Fruit fly (Drosophila melanogaster) whole organism, embryonic: ENCODE results near the gene CG4593.

Experiments used
- Awh ChIP-seq: fragments of 200-800 bp; sonication (Bioruptor generic); IDR thresholded peaks from 2 replicates; pipeline ENCODE4, ENCODE4 v1.3.6; 2022; ENCODE audit warnings: missing biosample characterization, missing genetic modification characterization
- BEAF-32 ChIP-seq: fragments of 200-800 bp; sonication (Bioruptor generic); optimal IDR thresholded peaks from 3 replicates; lab custom pipeline; 2017; ENCODE audit warnings: missing biosample characterization, missing genetic modification characterization, mild to moderate bottlenecking, moderate library complexity, missing genetic modification reagents
- BtbVII ChIP-seq: fragments of 200-800 bp; sonication (Bioruptor generic); optimal IDR thresholded peaks from 3 replicates; lab custom pipeline; 2017; ENCODE audit warnings: missing biosample characterization, mild to moderate bottlenecking, missing genetic modification characterization
- CG10274 ChIP-seq: fragments of 200-800 bp; sonication (Bioruptor generic); optimal IDR thresholded peaks from 3 replicates; lab custom pipeline; 2017; ENCODE audit warnings: missing biosample characterization, mild to moderate bottlenecking, missing genetic modification characterization
- CG11247 ChIP-seq: fragments of 200-800 bp; sonication (Bioruptor generic); IDR thresholded peaks from 2 replicates; pipeline ENCODE4 v1.3.6; 2022; ENCODE audit warnings: missing biosample characterization, missing genetic modification characterization
- CG11504 ChIP-seq: fragments of 200-800 bp; sonication (Bioruptor generic); optimal IDR thresholded peaks from 3 replicates; lab custom pipeline; 2019; ENCODE audit warnings: missing biosample characterization, mild to moderate bottlenecking, missing genetic modification characterization, moderate library complexity
- CG12659 ChIP-seq: fragments of 200-800 bp; sonication (Bioruptor generic); optimal IDR thresholded peaks from 3 replicates; lab custom pipeline; 2017; ENCODE audit warnings: mild to moderate bottlenecking, missing biosample characterization, missing genetic modification reagents, missing genetic modification characterization
- CG12744 ChIP-seq: fragments of 200-800 bp; sonication (Bioruptor generic); optimal IDR thresholded peaks from 2 replicates; lab custom pipeline; 2016; ENCODE audit warnings: missing biosample characterization, missing genetic modification characterization
- CG15073 ChIP-seq: fragments of 200-800 bp; sonication (Bioruptor generic); optimal IDR thresholded peaks from 2 replicates; lab custom pipeline; 2016; ENCODE audit warnings: missing biosample characterization, missing genetic modification characterization
- CG18262 ChIP-seq: fragments of 200-800 bp; optimal IDR thresholded peaks from 3 replicates; lab custom pipeline; 2019; ENCODE audit warnings: missing biosample characterization, mild to moderate bottlenecking, missing genetic modification characterization, moderate library complexity
- CG18599 ChIP-seq: fragments of 200-800 bp; sonication (Bioruptor generic); optimal IDR thresholded peaks from 3 replicates; lab custom pipeline; 2017; ENCODE audit warnings: missing biosample characterization, missing genetic modification characterization, mild to moderate bottlenecking, moderate library complexity, missing genetic modification reagents
- CG33557 ChIP-seq: fragments of 200-800 bp; sonication (Bioruptor generic); optimal IDR thresholded peaks from 2 replicates; lab custom pipeline; 2019; ENCODE audit warnings: missing biosample characterization, mild to moderate bottlenecking, missing genetic modification characterization, moderate library complexity
- CG8359 ChIP-seq: fragments of 200-800 bp; sonication (Bioruptor generic); optimal IDR thresholded peaks from 2 replicates; lab custom pipeline; 2017; ENCODE audit warnings: missing biosample characterization, mild to moderate bottlenecking, missing genetic modification characterization, borderline replicate concordance
- CTCF ChIP-seq: fragments of 200-800 bp; sonication (Bioruptor generic); optimal IDR thresholded peaks from 2 replicates; lab custom pipeline; 2017; ENCODE audit warnings: missing biosample characterization, mild to moderate bottlenecking, missing genetic modification characterization, moderate library complexity
- Dad ChIP-seq: fragments of 200-800 bp; sonication (Bioruptor generic); optimal IDR thresholded peaks from 3 replicates; lab custom pipeline; 2016; ENCODE audit warnings: missing biosample characterization, missing genetic modification characterization
- ERR ChIP-seq: fragments of 200-800 bp; sonication (Bioruptor generic); optimal IDR thresholded peaks from 2 replicates; lab custom pipeline; 2016; ENCODE audit warnings: missing biosample characterization, missing genetic modification characterization
- Fer2 ChIP-seq: fragments of 200-800 bp; sonication (Bioruptor generic); optimal IDR thresholded peaks from 2 replicates; lab custom pipeline; 2018; ENCODE audit warnings: missing biosample characterization, mild to moderate bottlenecking, missing genetic modification characterization, moderate library complexity
- Hand ChIP-seq: fragments of 200-800 bp; sonication (Bioruptor generic); optimal IDR thresholded peaks from 2 replicates; lab custom pipeline; 2017; ENCODE audit warnings: mild to moderate bottlenecking, missing biosample characterization, missing genetic modification reagents, missing genetic modification characterization
- HmgD ChIP-seq: fragments of 200-800 bp; sonication (Bioruptor generic); optimal IDR thresholded peaks from 3 replicates; lab custom pipeline; 2016; ENCODE audit warnings: missing biosample characterization, missing genetic modification characterization
- Hr51 ChIP-seq, 2 experiments: fragments of 200-800 bp; sonication (Bioruptor generic); optimal IDR thresholded peaks; 2 replicates in 1 of 2; 3 replicates in 1 of 2; lab custom pipeline; 2016 to 2018; ENCODE audit warnings: missing biosample characterization in 2 of 2, missing genetic modification characterization in 2 of 2, mild to moderate bottlenecking in 1 of 2, moderate library complexity in 1 of 2
- Hsf ChIP-seq: fragments of 200-800 bp; sonication (Bioruptor generic); optimal IDR thresholded peaks from 3 replicates; lab custom pipeline; 2016; ENCODE audit warnings: missing biosample characterization, missing genetic modification characterization
- Jarid2 ChIP-seq: fragments of 200-800 bp; sonication (Bioruptor generic); optimal IDR thresholded peaks from 3 replicates; lab custom pipeline; 2017; ENCODE audit warnings: mild to moderate bottlenecking, missing biosample characterization, missing genetic modification reagents, missing genetic modification characterization
- Lhr ChIP-seq: fragments of 200-800 bp; sonication (Bioruptor generic); optimal IDR thresholded peaks from 3 replicates; lab custom pipeline; 2017; ENCODE audit warnings: mild to moderate bottlenecking, missing biosample characterization, missing genetic modification reagents, missing genetic modification characterization
- MESR4 ChIP-seq: fragments of 200-800 bp; sonication (Bioruptor generic); optimal IDR thresholded peaks from 2 replicates; lab custom pipeline; 2018; ENCODE audit warnings: missing biosample characterization, mild to moderate bottlenecking, missing genetic modification characterization, moderate library complexity
- Mes4 ChIP-seq: fragments of 200-800 bp; sonication (Bioruptor generic); optimal IDR thresholded peaks from 2 replicates; lab custom pipeline; 2016; ENCODE audit warnings: missing biosample characterization, missing genetic modification characterization
- NC2β ChIP-seq: fragments of 200-800 bp; sonication (Bioruptor generic); optimal IDR thresholded peaks from 2 replicates; lab custom pipeline; 2016; ENCODE audit warnings: missing biosample characterization, missing genetic modification characterization
- Nf-YB ChIP-seq: fragments of 200-800 bp; sonication (Bioruptor generic); optimal IDR thresholded peaks from 3 replicates; lab custom pipeline; 2019; ENCODE audit warnings: missing biosample characterization, mild to moderate bottlenecking, missing genetic modification characterization, moderate library complexity
- Optix ChIP-seq: fragments of 200-800 bp; sonication (Bioruptor generic); IDR thresholded peaks from 3 replicates; pipeline ENCODE4 v1.3.6; 2022; ENCODE audit warnings: missing biosample characterization, missing genetic modification characterization
- Rfx ChIP-seq: fragments of 200-800 bp; sonication (Bioruptor generic); IDR thresholded peaks from 2 replicates; pipeline ENCODE4 v1.3.6; 2022; ENCODE audit warnings: missing biosample characterization, missing genetic modification characterization
- TFAM ChIP-seq: fragments of 200-800 bp; sonication (Bioruptor generic); optimal IDR thresholded peaks from 2 replicates; lab custom pipeline; 2017; ENCODE audit warnings: missing biosample characterization, missing genetic modification characterization, inconsistent platforms
- ap ChIP-seq: fragments of 200-800 bp; sonication (Bioruptor generic); IDR thresholded peaks from 2 replicates; pipeline ENCODE4 v1.3.6; 2022; ENCODE audit warnings: missing biosample characterization, missing genetic modification characterization
- ato ChIP-seq: fragments of 200-800 bp; sonication (Bioruptor generic); IDR thresholded peaks from 2 replicates; pipeline ENCODE4 v1.3.6; 2022; ENCODE audit warnings: missing biosample characterization, missing genetic modification characterization; ENCODE audit not compliant: partially characterized antibody
- az2 ChIP-seq: fragments of 200-800 bp; sonication (Bioruptor generic); optimal IDR thresholded peaks from 3 replicates; lab custom pipeline; 2016; ENCODE audit warnings: missing biosample characterization, missing genetic modification characterization
- cato ChIP-seq: fragments of 200-800 bp; sonication (Bioruptor generic); optimal IDR thresholded peaks from 2 replicates; lab custom pipeline; 2016; ENCODE audit warnings: missing biosample characterization, missing genetic modification characterization, borderline replicate concordance
- cg ChIP-seq: fragments of 200-800 bp; sonication (Bioruptor generic); optimal IDR thresholded peaks from 3 replicates; lab custom pipeline; 2019; ENCODE audit warnings: missing biosample characterization, mild to moderate bottlenecking, missing genetic modification characterization, moderate library complexity
- fd64A ChIP-seq: fragments of 200-800 bp; sonication (Bioruptor generic); optimal IDR thresholded peaks from 3 replicates; lab custom pipeline; 2018; ENCODE audit warnings: missing biosample characterization, mild to moderate bottlenecking, missing genetic modification characterization
- fru ChIP-seq: fragments of >200 bp; optimal IDR thresholded peaks from 2 replicates; lab custom pipeline; 2017
- gt ChIP-seq: fragments of 200-800 bp; sonication (Bioruptor generic); IDR thresholded peaks from 2 replicates; pipeline ENCODE4 v1.3.6; 2022; ENCODE audit warnings: missing biosample characterization, missing genetic modification characterization
- hb ChIP-seq: fragments of 200-800 bp; sonication (Bioruptor generic); IDR thresholded peaks from 3 replicates; pipeline ENCODE4 v1.3.6; 2022; ENCODE audit warnings: missing biosample characterization, missing genetic modification characterization; ENCODE audit not compliant: partially characterized antibody
- jumu ChIP-seq: fragments of 200-800 bp; sonication (Bioruptor generic); optimal IDR thresholded peaks from 3 replicates; lab custom pipeline; 2016; ENCODE audit warnings: missing biosample characterization, missing genetic modification characterization
- lov ChIP-seq, 2 experiments: fragments of 200-800 bp in 1 of 2; fragments of >200 bp in 1 of 2; sonication (Bioruptor generic) in 1 of 2; IDR thresholded peaks in 1 of 2; optimal IDR thresholded peaks in 1 of 2; 2 replicates in 1 of 2; 3 replicates in 1 of 2; pipeline versions ENCODE4 v1.3.6 to Lab custom; 2017 to 2022; ENCODE audit warnings: missing biosample characterization in 1 of 2, missing genetic modification characterization in 1 of 2
- maf-S ChIP-seq: fragments of 200-800 bp; sonication (Bioruptor generic); optimal IDR thresholded peaks from 2 replicates; lab custom pipeline; 2016; ENCODE audit warnings: missing biosample characterization, missing genetic modification characterization
- otp ChIP-seq: fragments of 200-800 bp; sonication (Bioruptor generic); IDR thresholded peaks from 3 replicates; pipeline ENCODE4, ENCODE4 v1.3.6; 2022; ENCODE audit warnings: missing biosample characterization, missing genetic modification characterization
- pfk ChIP-seq: fragments of 200-800 bp; sonication (Bioruptor generic); optimal IDR thresholded peaks from 2 replicates; lab custom pipeline; 2018; ENCODE audit warnings: missing biosample characterization, mild to moderate bottlenecking, missing genetic modification characterization, moderate library complexity
- psq ChIP-seq: fragments of 200-800 bp; sonication (Bioruptor generic); optimal IDR thresholded peaks from 2 replicates; lab custom pipeline; 2017; ENCODE audit warnings: missing biosample characterization, missing genetic modification characterization
- sim ChIP-seq: fragments of 200-800 bp; sonication (Bioruptor generic); IDR thresholded peaks from 2 replicates; pipeline ENCODE4 v1.3.6; 2022; ENCODE audit warnings: missing biosample characterization, missing genetic modification characterization
- sisA ChIP-seq: fragments of 200-800 bp; sonication (Bioruptor generic); IDR thresholded peaks from 2 replicates; pipeline ENCODE4 v1.3.6; 2022; ENCODE audit warnings: missing biosample characterization, missing genetic modification characterization
- tll ChIP-seq, 2 experiments: fragments of 200-800 bp in 1 of 2; fragments of >200 bp in 1 of 2; sonication (Bioruptor generic) in 1 of 2; optimal IDR thresholded peaks; 2 replicates each; lab custom pipeline; 2017 to 2019; ENCODE audit warnings: missing biosample characterization in 2 of 2, missing genetic modification characterization in 2 of 2, mild to moderate bottlenecking in 1 of 2, moderate library complexity in 1 of 2
- tna ChIP-seq: fragments of 200-800 bp; sonication (Bioruptor generic); IDR thresholded peaks from 2 replicates; pipeline ENCODE4 v1.3.6; 2022; ENCODE audit warnings: missing biosample characterization, missing genetic modification characterization; ENCODE audit not compliant: partially characterized antibody
- zen ChIP-seq: fragments of 200-800 bp; sonication (Bioruptor generic); optimal IDR thresholded peaks from 3 replicates; lab custom pipeline; 2018; ENCODE audit warnings: missing biosample characterization, mild to moderate bottlenecking, missing genetic modification characterization, moderate library complexity

The CG4593 gene

dm6 chrX:7014931-7015428, 1.3 kb downstream of the CG4593 start (continued):
- TF ChIP-seq Optix (GFP tag; lab: Robert Waterston, UW) (no peak), Rfx (GFP tag; lab: Robert Waterston, UW) (peak; percentile 76), CG11247 (GFP tag; lab: Robert Waterston, UW) (peak; percentile 44; the same call in 1 of the 2 replicates), Lhr (peak; percentile 65), CG12744 (no peak), Nf-YB (no peak), CG15073 (no peak), jumu (peak; percentile 40), HmgD (GFP tag; lab: Kevin White, UChicago) (peak; percentile 48), NC2β (GFP tag; lab: Kevin White, UChicago) (peak; percentile 10), Dad (GFP tag; lab: Kevin White, UChicago) (peak; percentile 54), ERR (GFP tag; lab: Kevin White, UChicago) (peak; percentile 38), tna (peak; percentile 58; the same call in 1 of the 2 replicates), fru (lab: Kevin White, UChicago) (no peak), Hsf (GFP tag; lab: Kevin White, UChicago) (peak; percentile 55), CG11504 (tag; lab: Kevin White, UChicago) (peak; percentile 61), Awh (GFP tag; lab: Robert Waterston, UW) (no peak), CG18599 (GFP tag; lab: Kevin White, UChicago) (peak; percentile 47), CTCF (GFP tag; lab: Kevin White, UChicago) (peak; percentile 96), tll (GFP tag; optimal IDR thresholded peaks at IDR 0.05; lab: Kevin White, UChicago) (no peak), lov (optimal IDR thresholded peaks at IDR 0.05; lab: Kevin White, UChicago) (no peak), lov (GFP tag; IDR thresholded peaks at IDR 0.05; lab: Robert Waterston, UW) (no peak), fd64A (GFP tag; lab: Kevin White, UChicago) (no peak), maf-S (GFP tag; lab: Kevin White, UChicago) (no peak), az2 (GFP tag; lab: Kevin White, UChicago) (peak; percentile 46), BtbVII (GFP tag; lab: Kevin White, UChicago) (no peak), Hr51 (GFP tag; optimal IDR thresholded peaks at IDR 0.05; lab: Kevin White, UChicago) (peak in 1 of 2 experiments; percentile 34), cato (GFP tag; lab: Kevin White, UChicago) (no peak), Mes4 (GFP tag; lab: Kevin White, UChicago) (no peak), gt (GFP tag; lab: Robert Waterston, UW) (no peak), CG8359 (GFP tag; lab: Kevin White, UChicago) (no peak), ap (no peak), cg (no peak), BEAF-32 (GFP tag; lab: Kevin White, UChicago) (peak; percentile 73), pfk (GFP tag; lab: Kevin White, UChicago) (no peak), CG12659 (GFP tag; lab: Kevin White, UChicago) (peak; percentile 70), sisA (GFP tag; lab: Robert Waterston, UW) (peak; percentile 32; the same call in 1 of the 2 replicates), sim (GFP tag; lab: Robert Waterston, UW) (no peak), MESR4 (GFP tag; lab: Kevin White, UChicago) (peak; percentile 21), hb (GFP tag; lab: Robert Waterston, UW) (no peak), Jarid2 (GFP tag; lab: Kevin White, UChicago) (no peak), Hand (GFP tag; lab: Kevin White, UChicago) (no peak), CG10274 (GFP tag; lab: Kevin White, UChicago) (no peak), otp (GFP tag; lab: Robert Waterston, UW) (no peak), zen (tag; lab: Kevin White, UChicago) (no peak), psq (no peak), CG33557 (GFP tag; lab: Kevin White, UChicago) (no peak), ato (GFP tag; lab: Robert Waterston, UW) (0 out of 2 replicates have a peak, but pooled peaks have one; percentile 42), Fer2 (no peak), TFAM (GFP tag; lab: Kevin White, UChicago) (no peak), CG18262 (tag; lab: Kevin White, UChicago) (peak; percentile 38)
